Worm (Caenorhabditis elegans) whole organism, L3 larva: Measurements from ENCODE around the gene C44B12.3.

Experiments
- ZK546.5 ChIP-seq: sonication (generic microtip); optimal IDR thresholded peaks from 2 replicates; lab custom pipeline; 2017; ENCODE audit warnings: missing biosample characterization, missing genetic modification characterization
- aly-2 ChIP-seq: fragments of 150-350 bp; optimal IDR thresholded peaks from 2 replicates; lab custom pipeline; 2014; ENCODE audit warnings: missing biosample characterization, missing genetic modification characterization
- elt-2 ChIP-seq: sonication (generic microtip); optimal IDR thresholded peaks from 2 replicates; lab custom pipeline; 2016; ENCODE audit warnings: missing genetic modification reagents, mild to moderate bottlenecking, missing genetic modification characterization, missing compliant biosample characterization
- elt-3 ChIP-seq, 3 experiments: fragments of 150-350 bp in 1 of 3; sonication (generic microtip) in 2 of 3; optimal IDR thresholded peaks; 2 replicates in 2 of 3; 4 replicates in 1 of 3; lab custom pipeline; 2014 to 2017; ENCODE audit warnings: missing biosample characterization in 3 of 3, missing genetic modification characterization in 3 of 3
- fkh-10 ChIP-seq: sonication (generic microtip); optimal IDR thresholded peaks from 2 replicates; lab custom pipeline; 2017; ENCODE audit warnings: missing biosample characterization, missing genetic modification reagents, missing genetic modification characterization
- fos-1 ChIP-seq: fragments of 150-350 bp; optimal IDR thresholded peaks from 2 replicates; lab custom pipeline; 2014; ENCODE audit warnings: missing biosample characterization, missing genetic modification characterization
- hmg-11 ChIP-seq: sonication (generic microtip); optimal IDR thresholded peaks from 2 replicates; lab custom pipeline; 2016; ENCODE audit warnings: missing genetic modification characterization, missing compliant biosample characterization
- lin-15B ChIP-seq: fragments of 150-350 bp; optimal IDR thresholded peaks from 2 replicates; lab custom pipeline; 2014; ENCODE audit warnings: missing biosample characterization, missing genetic modification characterization
- nhr-11 ChIP-seq: fragments of 150-350 bp; optimal IDR thresholded peaks from 2 replicates; lab custom pipeline; 2014; ENCODE audit warnings: missing biosample characterization, missing genetic modification characterization
- nhr-12 ChIP-seq: fragments of 150-350 bp; optimal IDR thresholded peaks from 2 replicates; lab custom pipeline; 2014; ENCODE audit warnings: missing biosample characterization, missing genetic modification characterization
- nhr-23 ChIP-seq: fragments of 150-350 bp; optimal IDR thresholded peaks from 2 replicates; lab custom pipeline; 2014; ENCODE audit warnings: missing biosample characterization, missing genetic modification reagents, missing genetic modification characterization
- nhr-43 ChIP-seq: sonication (generic microtip); optimal IDR thresholded peaks from 2 replicates; lab custom pipeline; 2016; ENCODE audit warnings: mild to moderate bottlenecking, missing genetic modification characterization, missing compliant biosample characterization; ENCODE audit not compliant: poor library complexity, severe bottlenecking
- pha-4 ChIP-seq: fragments of 150-350 bp; optimal IDR thresholded peaks from 2 replicates; lab custom pipeline; 2014; ENCODE audit warnings: missing biosample characterization, missing genetic modification reagents, missing genetic modification characterization
- pqm-1 ChIP-seq: fragments of 150-350 bp; optimal IDR thresholded peaks from 2 replicates; lab custom pipeline; 2017; ENCODE audit warnings: missing biosample characterization, missing genetic modification characterization, inconsistent platforms

The C44B12.3 gene

DNA sequence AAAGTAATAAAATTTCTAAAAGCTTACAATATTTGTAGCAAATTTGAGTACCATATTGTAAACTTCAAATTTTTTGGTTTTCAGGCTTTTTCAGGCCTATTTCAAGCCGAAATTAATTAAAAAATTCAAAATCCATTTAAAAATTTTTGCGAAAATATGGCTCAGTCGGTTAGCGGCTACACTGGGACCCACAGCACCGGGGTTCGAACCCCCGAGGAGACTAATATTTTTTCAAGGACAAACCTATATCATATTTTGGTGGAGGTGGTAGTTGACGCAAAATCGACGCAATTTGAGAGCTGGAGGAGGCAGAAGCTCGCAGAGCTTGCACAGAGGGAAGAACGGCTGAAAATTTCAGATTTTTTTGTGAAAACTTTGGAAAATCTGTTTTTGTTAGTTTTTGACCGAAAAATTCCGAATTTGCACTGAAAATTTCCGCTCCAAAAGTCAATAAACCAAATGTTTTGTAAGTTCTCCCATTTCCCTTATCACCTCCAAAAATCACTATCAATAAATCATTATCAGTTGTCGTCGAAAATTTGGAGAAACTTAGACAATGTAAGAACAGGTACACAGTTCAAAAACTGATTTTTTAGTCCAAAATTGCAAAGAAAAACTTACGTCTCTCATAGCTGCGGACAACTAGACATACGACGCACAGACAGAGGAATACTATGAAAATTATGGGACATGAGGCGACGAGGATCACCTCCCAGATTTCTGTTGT, 44.0 kb downstream of the C44B12.3 start:
- TF ChIP-seq ZK546.5 (tag; lab: Kevin White, UChicago), result no peak
- no peak for TF ChIP-seq nhr-43
- no peak for TF ChIP-seq elt-3 (tag; optimal IDR thresholded peaks at IDR 0.05; lab: Kevin White, UChicago)
- no peak for TF ChIP-seq hmg-11
- no peak for TF ChIP-seq nhr-12
- no peak for TF ChIP-seq nhr-23
- no peak for TF ChIP-seq lin-15B (tag; lab: Kevin White, UChicago)
- no peak for TF ChIP-seq fos-1 (tag; lab: Kevin White, UChicago)
- no peak for TF ChIP-seq nhr-11 (tag; lab: Kevin White, UChicago)
- no peak for TF ChIP-seq aly-2
- peak; percentile 53 for TF ChIP-seq pqm-1 (tag; lab: Kevin White, UChicago)
- no peak for TF ChIP-seq fkh-10 (GFP tag; lab: Kevin White, UChicago)
- peak; percentile 75 for TF ChIP-seq elt-2 (tag; lab: Kevin White, UChicago)
- peak; percentile 21 for TF ChIP-seq pha-4 (tag; lab: Kevin White, UChicago)
- TF ChIP-seq, all 47 proteins: peak for 3
